Fruit fly (Drosophila melanogaster): Measurements from ENCODE around the gene Dph4.
A peak's percentile ranks its signal among the peaks of the same experiment; 100 is the strongest.

Gene Dph4

DNA sequence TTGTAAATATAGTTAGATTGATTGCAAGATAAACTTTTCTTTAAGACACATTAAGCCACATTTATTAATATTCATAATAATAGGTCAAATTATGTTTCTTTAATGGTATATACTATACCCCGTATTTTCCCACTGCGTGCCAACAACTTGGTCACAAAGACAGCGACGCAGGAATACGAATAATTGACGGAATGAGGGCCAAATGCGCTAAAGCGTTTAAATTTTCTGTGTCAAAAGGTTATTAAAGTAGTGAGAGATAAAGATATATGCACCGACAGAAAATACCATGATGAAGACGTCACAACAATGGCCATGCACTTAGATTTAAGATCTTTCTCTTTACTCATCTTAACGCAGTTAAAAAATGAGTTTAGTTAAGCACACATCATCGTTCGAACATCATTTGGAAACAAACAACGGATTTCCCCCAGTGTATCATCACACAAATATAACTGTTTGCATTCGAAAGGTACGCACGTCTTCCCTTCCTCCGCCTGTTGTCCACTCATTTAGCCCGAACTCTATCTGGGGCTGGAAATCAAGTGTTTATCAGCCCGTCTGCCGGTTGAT lies 3.5 kb downstream of the Dph4 start (continued):
- TF ChIP-seq wor (GFP tag; IDR thresholded peaks at IDR 0.05), result peak; percentile 15; the same call in 1 of the 2 replicates
- TF ChIP-seq CG12219 (GFP tag; optimal IDR thresholded peaks at IDR 0.05), result peak; percentile 61
- no peak for TF ChIP-seq ac (GFP tag; optimal IDR thresholded peaks at IDR 0.05)
- TF ChIP-seq CG4424 (GFP tag; optimal IDR thresholded peaks at IDR 0.05), result peak; percentile 80
- TF ChIP-seq CG6854 (GFP tag; optimal IDR thresholded peaks at IDR 0.05), result no peak
- TF ChIP-seq MTF-1 (GFP tag; optimal IDR thresholded peaks at IDR 0.05; ENCODE audit: borderline replicate concordance), result peak; percentile 25
- TF ChIP-seq chm (GFP tag; IDR thresholded peaks at IDR 0.05), result peak; percentile 62; the same call in 1 of the 2 replicates
- TF ChIP-seq corto (GFP tag; optimal IDR thresholded peaks at IDR 0.05), result peak; percentile 32
- TF ChIP-seq CG3847 (GFP tag; IDR thresholded peaks at IDR 0.05), result peak; percentile 48; the same call in 1 of the 2 replicates
- TF ChIP-seq pfk (GFP tag; optimal IDR thresholded peaks at IDR 0.05), result no peak
- no peak for TF ChIP-seq BEAF-32 (GFP tag; optimal IDR thresholded peaks at IDR 0.05)
- TF ChIP-seq CG30431 (GFP tag; optimal IDR thresholded peaks at IDR 0.05), result peak; percentile 37
- TF ChIP-seq klu (GFP tag; IDR thresholded peaks at IDR 0.05), result peak; percentile 18; the same call in 1 of the 2 replicates
- TF ChIP-seq Sox100B (GFP tag; optimal IDR thresholded peaks at IDR 0.05), result peak; percentile 72
- peak; percentile 58 for TF ChIP-seq CG17328 (GFP tag; IDR thresholded peaks at IDR 0.05)
- 0 out of 3 replicates have a peak, but pooled peaks have one; percentile 16 for TF ChIP-seq Dbx (GFP tag; IDR thresholded peaks at IDR 0.05)
- no peak for TF ChIP-seq Bdp1 (GFP tag; optimal IDR thresholded peaks at IDR 0.05)
- TF ChIP-seq CG15696 (tag; optimal IDR thresholded peaks at IDR 0.05), result no peak

DNA sequence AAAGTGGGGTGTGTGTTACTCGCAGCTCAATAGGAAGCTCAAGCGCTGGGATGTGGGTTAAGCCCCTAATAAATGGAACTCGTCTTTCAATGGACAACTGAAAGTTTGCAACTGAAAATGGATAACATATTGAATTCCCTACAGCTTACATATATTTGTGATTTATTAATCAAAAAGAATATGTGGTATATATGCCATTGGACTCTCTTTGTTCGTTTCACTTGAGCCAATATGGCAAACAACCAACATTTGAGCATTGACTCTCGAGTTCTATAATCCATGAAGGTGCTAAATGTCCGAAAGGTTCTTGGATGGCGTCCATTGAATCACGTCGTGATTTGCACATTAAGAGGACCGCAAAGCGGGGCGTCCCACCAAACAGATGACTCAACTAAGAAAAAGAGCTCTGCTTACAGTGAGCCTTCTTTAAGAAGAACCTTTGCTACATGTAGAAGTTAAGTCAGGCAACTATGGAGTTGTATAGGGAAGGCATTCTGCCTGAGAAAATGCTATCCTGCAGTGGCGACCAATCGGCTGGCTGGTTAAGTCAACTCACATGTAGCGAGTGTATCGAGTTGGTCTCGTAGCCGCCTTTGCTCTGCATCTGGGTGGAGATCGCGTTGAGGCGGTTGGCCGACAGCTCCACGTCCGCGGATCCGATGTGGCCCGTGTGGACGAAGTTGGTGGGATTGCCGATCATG lies 5.9 kb downstream of the Dph4 start:
- TF ChIP-seq pzg (GFP tag; optimal IDR thresholded peaks at IDR 0.05), result no peak
- peak; percentile 67 for TF ChIP-seq Drgx (GFP tag; IDR thresholded peaks at IDR 0.05)
- TF ChIP-seq pan (optimal IDR thresholded peaks at IDR 0.05), result no peak
- TF ChIP-seq pan (GFP tag; optimal IDR thresholded peaks at IDR 0.05 in 1 of 2, IDR thresholded peaks at IDR 0.05 in 1 of 2), result peak in 1 of 2 experiments; percentile 14
- TF ChIP-seq Ets65A (GFP tag), result peak; percentile 50
- no peak for TF ChIP-seq CG3726 (GFP tag; IDR thresholded peaks at IDR 0.05)
- TF ChIP-seq Fer3 (tag; optimal IDR thresholded peaks at IDR 0.05), result no peak
- no peak for TF ChIP-seq CG6813 (GFP tag; optimal IDR thresholded peaks at IDR 0.05)
- no peak for TF ChIP-seq prd (optimal IDR thresholded peaks at IDR 0.05)
- TF ChIP-seq prd (GFP tag; IDR thresholded peaks at IDR 0.05), result peak; percentile 23; the same call in 1 of the 3 replicates
- TF ChIP-seq ara (GFP tag; IDR thresholded peaks at IDR 0.05), result 0 out of 2 replicates have a peak, but pooled peaks have one; percentile 34
- TF ChIP-seq CG6175 (GFP tag; IDR thresholded peaks at IDR 0.05), result 0 out of 3 replicates have a peak, but pooled peaks have one; percentile 8
- TF ChIP-seq grau (tag; optimal IDR thresholded peaks at IDR 0.05), result peak; percentile 47
- no peak for TF ChIP-seq luna (GFP tag; optimal IDR thresholded peaks at IDR 0.05)
- TF ChIP-seq row (GFP tag; IDR thresholded peaks at IDR 0.05), result 0 out of 3 replicates have a peak, but pooled peaks have one; percentile 30
- TF ChIP-seq sens (GFP tag), result peak; percentile 68
- no peak for TF ChIP-seq CG9727 (GFP tag; optimal IDR thresholded peaks at IDR 0.05)
- no peak for TF ChIP-seq Doc3 (GFP tag; IDR thresholded peaks at IDR 0.05; ENCODE audit: partially characterized antibody)

DNA sequence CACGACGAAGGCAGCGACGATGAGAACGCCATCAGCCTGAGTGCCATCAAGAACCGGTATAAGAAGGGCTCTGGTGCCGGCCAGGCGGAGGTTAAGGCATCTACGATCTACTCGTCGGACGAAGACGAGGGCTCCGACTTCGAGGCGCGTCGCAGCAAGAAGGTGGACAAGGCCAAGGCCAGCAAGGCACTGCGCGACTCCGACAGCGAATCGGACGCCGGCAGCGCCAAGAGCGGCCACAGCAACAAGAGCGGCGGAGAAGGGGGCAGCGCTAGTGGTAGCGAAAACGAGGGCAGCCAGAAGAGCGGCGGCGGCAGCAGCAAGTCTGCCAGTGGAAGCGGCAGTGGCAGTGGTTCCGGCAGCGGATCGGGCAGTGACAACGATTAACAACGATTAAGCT lies 8.4 kb downstream of the Dph4 start:
- TF ChIP-seq Adf1 (GFP tag; IDR thresholded peaks at IDR 0.05), result peak; percentile 33; the same call in 1 of the 2 replicates
- TF ChIP-seq CG8478 (optimal IDR thresholded peaks at IDR 0.05), result peak; percentile 11
- 0 out of 2 replicates have a peak, but pooled peaks have one; percentile 9 for TF ChIP-seq crol (GFP tag; IDR thresholded peaks at IDR 0.05)
- TF ChIP-seq CG1602 (GFP tag; optimal IDR thresholded peaks at IDR 0.05), result no peak
- TF ChIP-seq Med (GFP tag), result peak; percentile 37
- no peak for TF ChIP-seq HHEX (GFP tag; optimal IDR thresholded peaks at IDR 0.05)
- no peak for TF ChIP-seq CG10654 (GFP tag; optimal IDR thresholded peaks at IDR 0.05)
- TF ChIP-seq dysf (GFP tag; IDR thresholded peaks at IDR 0.05), result no peak
- TF ChIP-seq CG4424 (GFP tag; optimal IDR thresholded peaks at IDR 0.05), result no peak
- no peak for TF ChIP-seq CG43689 (GFP tag; IDR thresholded peaks at IDR 0.05)
